Fruit fly (Drosophila melanogaster) whole organism, prepupa: Measurements from ENCODE around the gene RanBP3.

Source experiments
- Blimp-1 ChIP-seq: fragments of 200-800 bp; sonication (Bioruptor generic); optimal IDR thresholded peaks from 3 replicates; lab custom pipeline; 2017; ENCODE audit warnings: missing biosample characterization, missing genetic modification characterization, mild to moderate bottlenecking, moderate library complexity, missing genetic modification reagents
- CG10631 ChIP-seq: fragments of 200-800 bp; sonication (Bioruptor generic); optimal IDR thresholded peaks from 2 replicates; lab custom pipeline; 2016; ENCODE audit warnings: missing biosample characterization, missing genetic modification characterization
- CG10669 ChIP-seq: fragments of 200-800 bp; sonication (Bioruptor generic); optimal IDR thresholded peaks from 3 replicates; lab custom pipeline; 2018; ENCODE audit warnings: missing biosample characterization, mild to moderate bottlenecking, missing genetic modification characterization, moderate library complexity
- CG11294 ChIP-seq: fragments of 200-800 bp; sonication (Bioruptor generic); IDR thresholded peaks from 2 replicates; pipeline ENCODE4 v1.3.6; 2022; ENCODE audit warnings: missing biosample characterization, missing genetic modification characterization
- CG11762 ChIP-seq: fragments of 200-800 bp; sonication (Bioruptor generic); optimal IDR thresholded peaks from 3 replicates; lab custom pipeline; 2016; ENCODE audit warnings: missing biosample characterization, missing genetic modification characterization; ENCODE audit not compliant: insufficient read depth
- CG11902 ChIP-seq: fragments of 200-800 bp; sonication (Bioruptor generic); optimal IDR thresholded peaks from 3 replicates; lab custom pipeline; 2016; ENCODE audit warnings: missing biosample characterization, missing genetic modification characterization
- CG15336 ChIP-seq: fragments of 200-800 bp; sonication (Bioruptor generic); IDR thresholded peaks from 2 replicates; pipeline ENCODE4 v1.3.6; 2022; ENCODE audit warnings: missing biosample characterization, missing genetic modification characterization
- CG1621 ChIP-seq: fragments of 200-800 bp; sonication (Bioruptor generic); optimal IDR thresholded peaks from 3 replicates; lab custom pipeline; 2018; ENCODE audit warnings: missing biosample characterization, mild to moderate bottlenecking, missing genetic modification characterization
- CG3032 ChIP-seq: fragments of 200-800 bp; optimal IDR thresholded peaks from 2 replicates; lab custom pipeline; 2019; ENCODE audit warnings: missing biosample characterization, mild to moderate bottlenecking, missing genetic modification characterization, moderate library complexity
- CG31627 ChIP-seq: fragments of 200-800 bp; sonication (Bioruptor generic); optimal IDR thresholded peaks from 3 replicates; lab custom pipeline; 2016; ENCODE audit warnings: missing biosample characterization, missing genetic modification characterization
- CG32006 ChIP-seq: fragments of 200-800 bp; sonication (Bioruptor generic); optimal IDR thresholded peaks from 3 replicates; lab custom pipeline; 2017; ENCODE audit warnings: missing biosample characterization, mild to moderate bottlenecking, missing genetic modification characterization
- CG3919 ChIP-seq: fragments of 200-800 bp; sonication (Bioruptor generic); optimal IDR thresholded peaks from 3 replicates; lab custom pipeline; 2016; ENCODE audit warnings: missing biosample characterization, missing genetic modification characterization
- CG6163 ChIP-seq: fragments of 200-800 bp; sonication (Bioruptor generic); IDR thresholded peaks from 3 replicates; pipeline ENCODE4 v1.3.6; 2022; ENCODE audit warnings: missing biosample characterization, missing genetic modification characterization
- CG6792 ChIP-seq: fragments of 200-800 bp; sonication (Bioruptor generic); optimal IDR thresholded peaks from 3 replicates; lab custom pipeline; 2016; ENCODE audit warnings: missing biosample characterization, missing genetic modification characterization
- CG6808 ChIP-seq: fragments of 200-800 bp; sonication (Bioruptor generic); optimal IDR thresholded peaks from 3 replicates; lab custom pipeline; 2017; ENCODE audit warnings: missing biosample characterization, missing genetic modification characterization, mild to moderate bottlenecking, moderate library complexity, missing genetic modification reagents
- CG6854 ChIP-seq: fragments of 200-800 bp; sonication (Bioruptor generic); optimal IDR thresholded peaks from 2 replicates; lab custom pipeline; 2017; ENCODE audit warnings: missing biosample characterization, mild to moderate bottlenecking, missing genetic modification characterization
- CG7368 ChIP-seq: fragments of 200-800 bp; sonication (Bioruptor generic); optimal IDR thresholded peaks from 3 replicates; lab custom pipeline; 2016; ENCODE audit warnings: missing biosample characterization, missing genetic modification characterization
- CG8119 ChIP-seq: fragments of 200-800 bp; sonication (Bioruptor generic); IDR thresholded peaks from 3 replicates; pipeline ENCODE4 v1.3.6; 2022; ENCODE audit warnings: missing biosample characterization, missing genetic modification characterization
- CG8632 ChIP-seq: fragments of 200-800 bp; sonication (Bioruptor generic); optimal IDR thresholded peaks from 3 replicates; lab custom pipeline; 2016; ENCODE audit warnings: missing biosample characterization, missing genetic modification characterization
- CG9139 ChIP-seq: fragments of 200-800 bp; sonication (Bioruptor generic); optimal IDR thresholded peaks from 3 replicates; lab custom pipeline; 2017; ENCODE audit warnings: missing biosample characterization, mild to moderate bottlenecking, missing genetic modification characterization
- Eip78C ChIP-seq: fragments of 200-800 bp; sonication (Bioruptor generic); peaks from one replicate; lab custom pipeline; 2016; ENCODE audit warnings: missing biosample characterization, missing genetic modification characterization
- Eip93F ChIP-seq: fragments of 200-800 bp; sonication (Bioruptor generic); optimal IDR thresholded peaks from 2 replicates; lab custom pipeline; 2016; ENCODE audit warnings: missing biosample characterization, mild to moderate bottlenecking, missing genetic modification characterization
- Ets21C ChIP-seq: fragments of 200-800 bp; sonication (Bioruptor generic); optimal IDR thresholded peaks from 3 replicates; lab custom pipeline; 2016; ENCODE audit warnings: missing biosample characterization, missing genetic modification characterization
- Ets96B ChIP-seq: fragments of 200-800 bp; optimal IDR thresholded peaks from 2 replicates; lab custom pipeline; 2019; ENCODE audit warnings: missing biosample characterization, mild to moderate bottlenecking, missing genetic modification characterization, moderate library complexity
- Gug ChIP-seq: fragments of 200-800 bp; sonication (Bioruptor generic); IDR thresholded peaks from 2 replicates; pipeline ENCODE4 v1.3.6; 2022; ENCODE audit warnings: missing biosample characterization, missing genetic modification characterization
- Hr38 ChIP-seq: sonication (Bioruptor generic); optimal IDR thresholded peaks from 2 replicates; lab custom pipeline; 2016; ENCODE audit warnings: missing biosample characterization, missing genetic modification characterization
- Hr39 ChIP-seq: fragments of 200-800 bp; sonication (Bioruptor generic); optimal IDR thresholded peaks from 2 replicates; lab custom pipeline; 2016; ENCODE audit warnings: missing biosample characterization, missing genetic modification characterization
- Hr4 ChIP-seq: fragments of 200-800 bp; sonication (Bioruptor generic); optimal IDR thresholded peaks from 3 replicates; lab custom pipeline; 2016; ENCODE audit warnings: missing biosample characterization, missing genetic modification characterization
- Lpt ChIP-seq: fragments of 200-800 bp; sonication (Bioruptor generic); optimal IDR thresholded peaks from 3 replicates; lab custom pipeline; 2016; ENCODE audit warnings: missing biosample characterization, missing genetic modification characterization
- Met ChIP-seq: fragments of 200-800 bp; sonication (Bioruptor generic); optimal IDR thresholded peaks from 3 replicates; lab custom pipeline; 2016; ENCODE audit warnings: missing biosample characterization, missing genetic modification characterization
- Sox102F ChIP-seq: fragments of 200-800 bp; sonication (Bioruptor generic); optimal IDR thresholded peaks from 2 replicates; lab custom pipeline; 2016; ENCODE audit warnings: missing biosample characterization, mild to moderate bottlenecking, missing genetic modification characterization
- Sox14 ChIP-seq: fragments of 200-800 bp; sonication (Bioruptor generic); optimal IDR thresholded peaks from 3 replicates; lab custom pipeline; 2016; ENCODE audit warnings: missing biosample characterization, missing genetic modification characterization
- Sox15 ChIP-seq: fragments of 200-800 bp; sonication (Bioruptor generic); optimal IDR thresholded peaks from 3 replicates; lab custom pipeline; 2016; ENCODE audit warnings: missing biosample characterization, missing genetic modification characterization
- acj6 ChIP-seq: fragments of 200-800 bp; sonication (Bioruptor generic); optimal IDR thresholded peaks from 3 replicates; lab custom pipeline; 2016; ENCODE audit warnings: missing biosample characterization, missing genetic modification characterization
- eg ChIP-seq: fragments of 200-800 bp; sonication (Bioruptor generic); IDR thresholded peaks from 3 replicates; pipeline ENCODE4 v1.3.6; 2022; ENCODE audit warnings: missing biosample characterization, missing genetic modification characterization
- fd85E ChIP-seq: fragments of 200-800 bp; sonication (Bioruptor generic); optimal IDR thresholded peaks from 3 replicates; lab custom pipeline; 2016; ENCODE audit warnings: missing biosample characterization, missing genetic modification characterization
- fkh ChIP-seq: fragments of 200-800 bp; sonication (Bioruptor generic); optimal IDR thresholded peaks from 3 replicates; lab custom pipeline; 2017; ENCODE audit warnings: missing biosample characterization, mild to moderate bottlenecking, missing genetic modification characterization, moderate library complexity
- lz ChIP-seq: fragments of 200-800 bp; sonication (Bioruptor generic); optimal IDR thresholded peaks from 3 replicates; lab custom pipeline; 2016; ENCODE audit warnings: missing biosample characterization, missing genetic modification characterization
- net ChIP-seq: fragments of 200-800 bp; sonication (Bioruptor generic); optimal IDR thresholded peaks from 3 replicates; lab custom pipeline; 2016; ENCODE audit warnings: missing biosample characterization, missing genetic modification characterization
- pdm3 ChIP-seq: fragments of 200-800 bp; sonication (Bioruptor generic); optimal IDR thresholded peaks from 3 replicates; lab custom pipeline; 2016; ENCODE audit warnings: missing biosample characterization, missing genetic modification characterization
- spab ChIP-seq: fragments of 200-800 bp; sonication (Bioruptor generic); optimal IDR thresholded peaks from 2 replicates; lab custom pipeline; 2017; ENCODE audit warnings: missing biosample characterization, mild to moderate bottlenecking, missing genetic modification characterization, missing genetic modification reagents
- svp ChIP-seq: fragments of 200-800 bp; sonication (Bioruptor generic); peaks from one replicate; lab custom pipeline; 2016; ENCODE audit warnings: missing biosample characterization, missing genetic modification characterization
- topi ChIP-seq: fragments of 200-800 bp; sonication (Bioruptor generic); optimal IDR thresholded peaks from 3 replicates; lab custom pipeline; 2016; ENCODE audit warnings: missing biosample characterization, missing genetic modification characterization
- vri ChIP-seq: fragments of 200-800 bp; sonication (Bioruptor generic); optimal IDR thresholded peaks from 3 replicates; lab custom pipeline; 2016; ENCODE audit warnings: missing biosample characterization, mild to moderate bottlenecking, missing genetic modification characterization

RanBP3 gene

DNA sequence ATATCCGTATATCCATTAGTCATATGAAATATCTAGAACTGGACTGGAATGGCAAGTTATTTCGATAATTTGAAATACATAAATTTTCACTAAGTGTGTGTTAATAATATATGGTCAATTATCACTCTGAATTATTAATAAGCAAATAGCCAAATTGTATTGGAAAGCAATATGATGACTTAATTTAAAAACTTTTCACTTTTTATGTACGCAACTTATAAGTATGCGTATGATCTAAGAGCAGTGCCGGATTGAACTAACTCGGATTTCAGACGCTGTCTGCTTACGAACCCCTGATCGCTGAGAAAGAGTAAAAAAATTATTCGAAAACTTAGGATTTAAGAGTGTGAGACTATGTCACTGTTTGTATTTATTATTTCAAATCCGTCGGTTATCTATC, 31.1 kb downstream of the RanBP3 start, which contains the start of gene CG10232:
Gene CG10232 (minus strand): TSS at position 101 of the 400 bp plus-strand sequence.
- TF ChIP-seq fkh (GFP tag; lab: Kevin White, UChicago) (no peak), pdm3 (GFP tag; lab: Kevin White, UChicago) (no peak), Eip93F (GFP tag; lab: Kevin White, UChicago) (no peak), Gug (GFP tag; lab: Robert Waterston, UW) (no peak), CG6854 (GFP tag; lab: Kevin White, UChicago) (no peak), Hr38 (GFP tag; lab: Kevin White, UChicago) (no peak), fd85E (no peak), Met (GFP tag; lab: Kevin White, UChicago) (no peak), spab (GFP tag; lab: Kevin White, UChicago) (no peak), Hr4 (GFP tag; lab: Kevin White, UChicago) (no peak), lz (GFP tag; lab: Kevin White, UChicago) (no peak), Ets96B (tag; lab: Kevin White, UChicago) (no peak), Lpt (GFP tag; lab: Kevin White, UChicago) (no peak), svp (GFP tag; lab: Kevin White, UChicago) (no peak), CG11902 (GFP tag; lab: Kevin White, UChicago) (no peak)

DNA sequence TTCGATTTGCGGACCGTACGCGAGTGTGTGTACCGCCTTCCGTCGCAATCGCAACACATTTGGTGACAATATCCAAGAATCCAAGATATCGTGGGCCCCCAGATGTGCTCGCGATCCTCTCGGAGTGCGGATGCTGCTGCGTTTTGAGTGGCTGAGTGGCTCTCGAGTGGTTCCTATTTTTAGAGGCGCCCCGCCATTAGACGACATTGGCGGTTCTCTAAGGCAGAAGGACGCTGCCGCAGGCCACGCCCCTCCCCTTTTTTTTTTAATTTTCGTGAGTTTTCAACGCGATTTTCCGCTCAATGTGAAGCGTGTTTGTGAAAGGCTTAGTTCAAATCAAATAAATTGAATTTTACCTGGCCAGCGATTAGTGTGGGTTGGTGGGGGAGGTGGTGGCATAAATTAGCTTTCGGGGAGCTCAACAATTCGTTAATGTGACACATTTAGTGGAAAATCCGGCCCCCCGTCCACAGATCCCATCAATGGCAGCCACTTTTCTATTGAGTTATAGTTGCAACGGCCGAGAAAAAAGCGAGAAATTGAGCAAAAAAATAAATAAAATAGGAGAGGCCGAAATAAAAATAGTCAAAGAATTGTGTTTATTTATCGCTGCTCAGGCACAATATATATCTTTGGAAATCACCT, 34.2 kb downstream of the RanBP3 start, which contains the start of gene nau:
Gene nau (minus strand): TSS at position 61 of the 645 bp plus-strand sequence.
- TF ChIP-seq CG11294 (GFP tag; lab: Robert Waterston, UW) (no peak), CG8119 (GFP tag; lab: Robert Waterston, UW) (no peak), acj6 (GFP tag; lab: Kevin White, UChicago) (no peak), Sox102F (GFP tag; lab: Kevin White, UChicago) (no peak), Ets96B (tag; lab: Kevin White, UChicago) (no peak), CG3919 (GFP tag; lab: Kevin White, UChicago) (no peak), lz (GFP tag; lab: Kevin White, UChicago) (no peak), CG32006 (no peak), CG6808 (GFP tag; lab: Kevin White, UChicago) (no peak), Ets21C (GFP tag; lab: Kevin White, UChicago) (no peak), CG11902 (GFP tag; lab: Kevin White, UChicago) (no peak)

DNA sequence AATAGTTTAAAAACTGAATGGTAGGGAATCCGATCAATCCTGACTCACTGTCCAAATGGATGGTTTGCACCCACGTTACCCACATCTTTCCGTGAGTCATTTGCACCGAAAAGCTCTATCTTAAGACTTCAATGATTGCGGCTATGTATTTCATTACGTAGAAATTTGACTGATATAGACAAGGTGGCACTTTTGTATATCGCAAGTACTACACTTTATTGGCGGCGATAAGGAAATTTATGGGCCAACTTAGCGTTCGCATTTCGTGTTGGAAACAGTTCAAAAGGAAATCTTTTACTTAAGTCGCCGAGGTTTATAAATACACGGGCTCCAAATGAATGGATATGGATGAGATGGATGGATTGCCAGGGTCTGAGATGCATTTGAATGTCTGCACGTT, 37.8 kb downstream of the RanBP3 start:
- no peak for TF ChIP-seq CG10669 (GFP tag; lab: Kevin White, UChicago)
- TF ChIP-seq vri (GFP tag; lab: Kevin White, UChicago) = peak; percentile 65
- TF ChIP-seq, all 60 proteins: peak for 1

DNA sequence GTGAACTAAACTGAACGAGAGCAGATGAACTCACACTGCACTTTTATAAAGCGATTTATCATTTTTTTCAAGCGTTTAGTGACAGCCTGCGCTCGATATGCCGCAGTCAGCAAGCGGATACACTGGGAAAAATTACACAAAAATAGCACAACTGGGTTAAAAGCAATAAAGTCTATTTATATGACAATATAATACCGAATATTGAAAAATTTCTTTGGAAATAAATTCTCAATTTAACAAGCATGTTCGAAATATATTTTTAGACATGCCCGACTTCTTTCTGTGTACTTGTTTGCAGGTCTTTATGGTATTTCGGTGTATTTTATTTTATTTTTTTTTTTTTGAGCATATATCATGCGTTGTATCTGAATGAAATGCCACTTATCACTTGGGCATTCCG, 38.7 kb downstream of the RanBP3 start:
- TF ChIP-seq Eip93F (GFP tag; lab: Kevin White, UChicago) (peak; percentile 69), Blimp-1 (GFP tag; lab: Kevin White, UChicago) (peak; percentile 11), Hr38 (GFP tag; lab: Kevin White, UChicago) (no peak), Gug (GFP tag; lab: Robert Waterston, UW) (peak; percentile 56), Ets21C (GFP tag; lab: Kevin White, UChicago) (peak; percentile 85), CG6792 (GFP tag; lab: Kevin White, UChicago) (peak; percentile 85), Eip78C (GFP tag; lab: Kevin White, UChicago) (no peak), CG7368 (GFP tag; lab: Kevin White, UChicago) (peak; percentile 56), svp (GFP tag; lab: Kevin White, UChicago) (peak; percentile 93), pdm3 (GFP tag; lab: Kevin White, UChicago) (peak; percentile 79), CG11902 (GFP tag; lab: Kevin White, UChicago) (peak; percentile 67), CG1621 (tag; lab: Kevin White, UChicago) (peak; percentile 53), CG10631 (peak; percentile 84), CG8632 (GFP tag; lab: Kevin White, UChicago) (peak; percentile 77), acj6 (GFP tag; lab: Kevin White, UChicago) (peak; percentile 85), eg (GFP tag; lab: Robert Waterston, UW) (peak; percentile 56), Sox102F (GFP tag; lab: Kevin White, UChicago) (peak; percentile 82), Sox14 (GFP tag; lab: Kevin White, UChicago) (peak; percentile 84), CG31627 (GFP tag; lab: Kevin White, UChicago) (peak; percentile 90), CG11762 (GFP tag; lab: Kevin White, UChicago) (peak; percentile 57), CG6163 (peak; percentile 70), vri (GFP tag; lab: Kevin White, UChicago) (peak; percentile 89), CG3032 (tag; lab: Kevin White, UChicago) (peak; percentile 29), Sox15 (GFP tag; lab: Kevin White, UChicago) (peak; percentile 63), CG15336 (peak; percentile 61), topi (GFP tag; lab: Kevin White, UChicago) (peak; percentile 88), CG9139 (GFP tag; lab: Kevin White, UChicago) (peak; percentile 52), net (peak; percentile 67), Hr39 (peak; percentile 91)
